Fruit fly (Drosophila melanogaster): ENCODE results near the gene mfas.

dm6 chr3R:11981962-11982361 lies 11.2 kb downstream of the mfas start, which contains the start of gene CG12224:
- TF ChIP-seq h (optimal IDR thresholded peaks at IDR 0.05) (no peak), psq (optimal IDR thresholded peaks at IDR 0.05) (no peak), ttk (optimal IDR thresholded peaks at IDR 0.05) (no peak), Sin3A (optimal IDR thresholded peaks at IDR 0.05) (no peak), insv (optimal IDR thresholded peaks at IDR 0.05) (no peak), Myc (optimal IDR thresholded peaks at IDR 0.05) (no peak)

Measured in Kc167 (cell line).